Worm (Caenorhabditis elegans) whole organism, L4/young adult: ENCODE measurements around the gene clec-239.
"Not testable (repeated sequence)": the region's sequence is repeated elsewhere in the genome, so short reads cannot be mapped to it uniquely, and the experiment has no call there.

Source experiments
- W03F9.2 ChIP-seq: fragments of 150-350 bp; optimal IDR thresholded peaks from 2 replicates; lab custom pipeline; 2014; ENCODE audit warnings: missing biosample characterization, missing genetic modification characterization
- dao-5 ChIP-seq: sonication (generic microtip); optimal IDR thresholded peaks from 2 replicates; lab custom pipeline; 2016; ENCODE audit warnings: missing genotype, missing genetic modification characterization, moderate library complexity, missing compliant biosample characterization
- him-1 ChIP-seq: sonication (generic microtip); optimal IDR thresholded peaks from 2 replicates; lab custom pipeline; 2016; ENCODE audit warnings: missing genotype, missing genetic modification reagents, missing genetic modification characterization, missing compliant biosample characterization

The clec-239 gene

ce11 chrV:16956229-16956628 is at the start of gene clec-239:
Gene clec-239, plus strand, starts transcription at chrV:16956529.
- no peak for TF ChIP-seq W03F9.2
- TF ChIP-seq dao-5 (tag; lab: Kevin White, UChicago): no peak
- no peak for TF ChIP-seq him-1 (tag; lab: Kevin White, UChicago)

- no peak for TF ChIP-seq him-1 (tag; lab: Kevin White, UChicago)
- no peak for TF ChIP-seq W03F9.2
- TF ChIP-seq dao-5 (tag; lab: Kevin White, UChicago): no peak
Measured at ce11 chrV:16909871-16910270, 46.5 kb upstream of the clec-239 start, which contains the start of gene F09C6.16. Gene F09C6.16, minus strand, starts transcription at chrV:16909971.

ce11 chrV:16910864-16911263 is 45.5 kb upstream of the clec-239 start:
- TF ChIP-seq him-1 (tag; lab: Kevin White, UChicago) (no peak), dao-5 (tag; lab: Kevin White, UChicago) (no peak), W03F9.2 (no peak)

- TF ChIP-seq him-1 (tag; lab: Kevin White, UChicago) (no peak), W03F9.2 (no peak), dao-5 (tag; lab: Kevin White, UChicago) (no peak)
Measured at ce11 chrV:16911294-16911693, 45.0 kb upstream of the clec-239 start.

ce11 chrV:16911934-16912333 is 44.4 kb upstream of the clec-239 start, which contains the start of gene nhr-116:
Gene nhr-116, plus strand, starts transcription at chrV:16912234.
- TF ChIP-seq W03F9.2: no peak
- no peak for TF ChIP-seq him-1 (tag; lab: Kevin White, UChicago)
- no peak for TF ChIP-seq dao-5 (tag; lab: Kevin White, UChicago)

ce11 chrV:16916079-16916478 is 40.2 kb upstream of the clec-239 start, which contains the start of gene F09C6.10:
Gene F09C6.10, minus strand, starts transcription at chrV:16916179.
- no peak for TF ChIP-seq dao-5 (tag; lab: Kevin White, UChicago)
- TF ChIP-seq him-1 (tag; lab: Kevin White, UChicago): no peak
- TF ChIP-seq W03F9.2: no peak

- TF ChIP-seq W03F9.2: no peak
- no peak for TF ChIP-seq dao-5 (tag; lab: Kevin White, UChicago)
- TF ChIP-seq him-1 (tag; lab: Kevin White, UChicago): no peak
Measured at ce11 chrV:16918378-16918777, 38.0 kb upstream of the clec-239 start, which contains the start of the genes fbxa-206 and Y102A5C.2. Gene fbxa-206, minus strand, starts transcription at chrV:16918478. Gene Y102A5C.2, plus strand, starts transcription at chrV:16918731.

ce11 chrV:16919675-16920074 is 36.7 kb upstream of the clec-239 start:
- TF ChIP-seq him-1 (tag; lab: Kevin White, UChicago): no peak
- no peak for TF ChIP-seq dao-5 (tag; lab: Kevin White, UChicago)
- TF ChIP-seq W03F9.2: no peak

- TF ChIP-seq him-1 (tag; lab: Kevin White, UChicago) (no peak), W03F9.2 (no peak), dao-5 (tag; lab: Kevin White, UChicago) (no peak)
Measured at ce11 chrV:16921952-16922351, 34.4 kb upstream of the clec-239 start, which contains the start of gene Y102A5C.4. Gene Y102A5C.4, plus strand, starts transcription at chrV:16922252.

ce11 chrV:16927345-16927744 is 29.0 kb upstream of the clec-239 start, which contains the start of gene Y102A5C.36:
Gene Y102A5C.36, minus strand, starts transcription at chrV:16927445.
- TF ChIP-seq him-1 (tag; lab: Kevin White, UChicago): no peak

ce11 chrV:16938731-16939130 is 17.6 kb upstream of the clec-239 start, which contains the start of gene fbxa-148:
Gene fbxa-148, plus strand, starts transcription at chrV:16939031.
- TF ChIP-seq W03F9.2; dao-5 (tag; lab: Kevin White, UChicago); him-1 (tag; lab: Kevin White, UChicago): not testable (repeated sequence)

ce11 chrV:16948011-16948410 is 8.3 kb upstream of the clec-239 start, which contains the start of gene fbxa-112:
Gene fbxa-112, minus strand, starts transcription at chrV:16948111.
- not testable (repeated sequence) for TF ChIP-seq dao-5 (tag; lab: Kevin White, UChicago); him-1 (tag; lab: Kevin White, UChicago); W03F9.2

ce11 chrV:16949609-16950008 is 6.7 kb upstream of the clec-239 start, which contains the start of gene fbxa-111:
Gene fbxa-111, minus strand, starts transcription at chrV:16949709.
- TF ChIP-seq dao-5 (tag; lab: Kevin White, UChicago); him-1 (tag; lab: Kevin White, UChicago); W03F9.2: not testable (repeated sequence)

- TF ChIP-seq him-1 (tag; lab: Kevin White, UChicago) (no peak), W03F9.2 (no peak), dao-5 (tag; lab: Kevin White, UChicago) (no peak)
Measured at ce11 chrV:16950036-16950435, 6.3 kb upstream of the clec-239 start.

ce11 chrV:16951504-16951903 is 4.8 kb upstream of the clec-239 start, which contains the start of gene clec-238:
Gene clec-238, plus strand, starts transcription at chrV:16951804.
- TF ChIP-seq W03F9.2 (no peak), dao-5 (tag; lab: Kevin White, UChicago) (no peak), him-1 (tag; lab: Kevin White, UChicago) (no peak)
